Fruit fly (Drosophila melanogaster): ENCODE data around the gene CG6149.

DNA sequence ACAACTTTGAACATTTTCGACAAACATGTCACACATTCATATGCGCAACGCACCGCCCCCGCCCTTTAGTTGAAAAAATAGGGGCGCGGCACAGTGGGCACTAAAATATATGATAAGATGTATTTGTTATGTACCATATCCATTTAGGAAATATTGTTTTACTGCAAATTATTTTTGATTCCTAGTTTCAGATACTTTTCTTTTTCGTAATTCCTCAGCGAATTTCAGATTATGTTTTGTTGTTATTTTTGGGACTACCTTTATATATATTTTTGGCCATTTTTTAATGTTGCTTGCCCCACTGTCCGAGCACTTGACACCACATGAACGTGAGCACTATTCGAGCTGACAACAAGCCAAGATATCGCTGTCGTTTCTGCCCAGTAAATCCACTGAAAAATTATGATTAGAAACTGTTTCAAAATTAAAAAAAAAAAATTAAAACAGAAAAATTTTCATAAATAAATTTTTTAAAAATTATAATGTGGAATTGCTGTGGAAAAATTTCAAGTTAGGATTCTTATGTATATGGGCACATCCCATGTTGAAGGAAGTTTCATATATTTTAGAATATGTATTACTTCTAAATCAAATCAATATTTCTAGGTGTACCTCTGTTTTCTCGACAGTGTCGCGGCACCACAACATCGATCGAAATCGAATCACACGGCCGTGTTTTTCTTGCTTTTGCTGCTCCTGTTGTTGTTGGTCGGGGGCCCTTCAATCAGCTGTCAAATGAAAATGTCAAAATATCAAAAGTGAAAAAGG, 17.8 kb downstream of the CG6149 start:
- no peak for TF ChIP-seq psq (optimal IDR thresholded peaks at IDR 0.05)
- no peak for TF ChIP-seq Sin3A (optimal IDR thresholded peaks at IDR 0.05)
- no peak for TF ChIP-seq Myc (optimal IDR thresholded peaks at IDR 0.05)
- no peak for TF ChIP-seq ttk (optimal IDR thresholded peaks at IDR 0.05)
